Fruit fly (Drosophila melanogaster): Measurements from ENCODE around the gene Vps45.

Vps45 gene

dm6 chr3R:9551659-9552435 lies 11.9 kb upstream of the Vps45 start, which contains the start of the genes mura and RnpS1 (continued):
- TF ChIP-seq CG18011 (GFP tag; optimal IDR thresholded peaks at IDR 0.05) (no peak), CG12391 (tag; optimal IDR thresholded peaks at IDR 0.05) (peak; percentile 27), Nf-YC (tag; optimal IDR thresholded peaks at IDR 0.05) (peak; percentile 14), Fer1 (GFP tag; optimal IDR thresholded peaks at IDR 0.05) (peak; percentile 31), CG31224 (GFP tag; IDR thresholded peaks at IDR 0.05) (no peak), nmo (GFP tag; optimal IDR thresholded peaks at IDR 0.05) (peak; percentile 38), kah (GFP tag; optimal IDR thresholded peaks at IDR 0.05) (peak; percentile 53), CG4282 (GFP tag; optimal IDR thresholded peaks at IDR 0.05) (no peak), maf-S (GFP tag; optimal IDR thresholded peaks at IDR 0.05) (no peak), Pdp1 (GFP tag; optimal IDR thresholded peaks at IDR 0.05) (no peak), CG14710 (tag; optimal IDR thresholded peaks at IDR 0.05) (peak; percentile 73), CG10431 (GFP tag; optimal IDR thresholded peaks at IDR 0.05) (no peak), unpg (GFP tag; optimal IDR thresholded peaks at IDR 0.05) (no peak), phol (tag; optimal IDR thresholded peaks at IDR 0.05) (peak; percentile 12), CG14014 (GFP tag; IDR thresholded peaks at IDR 0.05) (no peak), gfzf (GFP tag; optimal IDR thresholded peaks at IDR 0.05) (peak; percentile 77), aop (GFP tag; IDR thresholded peaks at IDR 0.05) (no peak), pb (GFP tag; optimal IDR thresholded peaks at IDR 0.05) (no peak), stwl (tag; optimal IDR thresholded peaks at IDR 0.05) (peak; percentile 8), CG34376 (GFP tag; optimal IDR thresholded peaks at IDR 0.05) (peak; percentile 42), Hr78 (GFP tag; optimal IDR thresholded peaks at IDR 0.05) (peak in 1 of 2 experiments; percentile 95), gsb-n (tag; optimal IDR thresholded peaks at IDR 0.05) (peak; percentile 42), CG3847 (GFP tag; IDR thresholded peaks at IDR 0.05) (no peak), sqz (GFP tag; optimal IDR thresholded peaks at IDR 0.05) (peak; percentile 59), BEAF-32 (GFP tag; optimal IDR thresholded peaks at IDR 0.05) (no peak), pzg (GFP tag; optimal IDR thresholded peaks at IDR 0.05) (peak; percentile 56), Deaf1 (tag; optimal IDR thresholded peaks at IDR 0.05) (no peak), CG3163 (GFP tag; optimal IDR thresholded peaks at IDR 0.05) (no peak), ase (GFP tag; IDR thresholded peaks at IDR 0.05) (no peak), Ada2b (GFP tag; IDR thresholded peaks at IDR 0.05) (no peak), trem (tag; optimal IDR thresholded peaks at IDR 0.05) (peak; percentile 69), gem (tag; optimal IDR thresholded peaks at IDR 0.05) (peak; percentile 25), sug (tag; optimal IDR thresholded peaks at IDR 0.05) (peak; percentile 61), MESR4 (GFP tag; optimal IDR thresholded peaks at IDR 0.05) (peak; percentile 72), dysf (GFP tag; IDR thresholded peaks at IDR 0.05) (no peak), CG2129 (GFP tag; IDR thresholded peaks at IDR 0.05; ENCODE audit: partially characterized antibody) (no peak), CG15696 (tag; optimal IDR thresholded peaks at IDR 0.05) (peak; percentile 1), D19A (tag; optimal IDR thresholded peaks at IDR 0.05) (peak; percentile 22), amos (GFP tag; IDR thresholded peaks at IDR 0.05; ENCODE audit: partially characterized antibody) (no peak), dmrt11E (tag; optimal IDR thresholded peaks at IDR 0.05) (no peak), Med (GFP tag) (peak; percentile 52), gsb (GFP tag; IDR thresholded peaks at IDR 0.05) (no peak), Adf1 (GFP tag; IDR thresholded peaks at IDR 0.05) (no peak), wdn (GFP tag; IDR thresholded peaks at IDR 0.05) (no peak), Dp (GFP tag; optimal IDR thresholded peaks at IDR 0.05) (no peak), CG7556 (GFP tag; optimal IDR thresholded peaks at IDR 0.05) (no peak)

All from whole organism, embryonic.